Fruit fly (Drosophila melanogaster) whole organism, adult: ENCODE results near the gene CG14096.
"Not testable (repeated sequence)": the region's sequence is repeated elsewhere in the genome, so short reads cannot be mapped to it uniquely, and the experiment has no call there.

ENCODE experiments used
- CG11617 ChIP-seq: fragments of 200-800 bp; sonication (Bioruptor generic); optimal IDR thresholded peaks from 2 replicates; lab custom pipeline; 2017; ENCODE audit warnings: mild to moderate bottlenecking, missing biosample characterization, missing genetic modification reagents, missing genetic modification characterization
- CG12768 ChIP-seq: fragments of 200-800 bp; sonication (Bioruptor generic); optimal IDR thresholded peaks from 2 replicates; lab custom pipeline; 2017; ENCODE audit warnings: missing biosample characterization, missing genetic modification characterization, mild to moderate bottlenecking, moderate library complexity, missing genetic modification reagents
- CG14711 ChIP-seq: fragments of 200-800 bp; sonication (Bioruptor generic); optimal IDR thresholded peaks from 2 replicates; lab custom pipeline; 2018; ENCODE audit warnings: missing biosample characterization, mild to moderate bottlenecking, missing genetic modification characterization, moderate library complexity
- CG1620 ChIP-seq: fragments of 200-800 bp; sonication (Bioruptor generic); optimal IDR thresholded peaks from 2 replicates; lab custom pipeline; 2016; ENCODE audit warnings: missing biosample characterization, missing genetic modification characterization
- CG33017 ChIP-seq: fragments of 200-800 bp; sonication (Bioruptor generic); optimal IDR thresholded peaks from 2 replicates; lab custom pipeline; 2018; ENCODE audit warnings: missing biosample characterization, mild to moderate bottlenecking, missing genetic modification characterization, moderate library complexity
- CG5204 ChIP-seq: fragments of 200-800 bp; sonication (Bioruptor generic); optimal IDR thresholded peaks from 2 replicates; lab custom pipeline; 2016; ENCODE audit warnings: missing biosample characterization, missing genetic modification characterization
- CG7045 ChIP-seq: fragments of 200-800 bp; sonication (Bioruptor generic); optimal IDR thresholded peaks from 2 replicates; lab custom pipeline; 2017; ENCODE audit warnings: missing biosample characterization, mild to moderate bottlenecking, missing genetic modification characterization
- CG7101 ChIP-seq: fragments of 200-800 bp; sonication (Bioruptor generic); optimal IDR thresholded peaks from 2 replicates; lab custom pipeline; 2018; ENCODE audit warnings: missing biosample characterization, mild to moderate bottlenecking, missing genetic modification characterization, moderate library complexity
- Clk ChIP-seq: fragments of 200-800 bp; sonication (Bioruptor generic); optimal IDR thresholded peaks from 2 replicates; lab custom pipeline; 2017; ENCODE audit warnings: missing biosample characterization, missing genetic modification characterization
- Crg-1 ChIP-seq: fragments of 200-800 bp; sonication (Bioruptor generic); optimal IDR thresholded peaks from 2 replicates; lab custom pipeline; 2016; ENCODE audit warnings: missing biosample characterization, missing genetic modification characterization
- Hr96 ChIP-seq: fragments of 200-800 bp; sonication (Bioruptor generic); optimal IDR thresholded peaks from 2 replicates; lab custom pipeline; 2016; ENCODE audit warnings: missing biosample characterization, missing genetic modification characterization
- Mnt ChIP-seq: fragments of 200-800 bp; sonication (Bioruptor generic); optimal IDR thresholded peaks from 2 replicates; lab custom pipeline; 2016; ENCODE audit warnings: missing biosample characterization, mild to moderate bottlenecking, missing genetic modification characterization
- bab1 ChIP-seq: fragments of 200-800 bp; sonication (Bioruptor generic); optimal IDR thresholded peaks from 3 replicates; lab custom pipeline; 2019; ENCODE audit warnings: missing biosample characterization, mild to moderate bottlenecking, missing genetic modification characterization, moderate library complexity
- cic ChIP-seq: fragments of 200-800 bp; sonication (Bioruptor generic); optimal IDR thresholded peaks from 2 replicates; lab custom pipeline; 2017; ENCODE audit warnings: missing biosample characterization, mild to moderate bottlenecking, missing genetic modification characterization, moderate library complexity
- cnc ChIP-seq, 2 experiments: fragments of >200 bp; optimal IDR thresholded peaks; 2 replicates each; lab custom pipeline; 2017
- kay ChIP-seq: fragments of 200-800 bp; sonication (Bioruptor generic); peaks from one replicate; lab custom pipeline; 2016; ENCODE audit warnings: missing biosample characterization, missing genetic modification characterization, borderline replicate concordance
- ovo ChIP-seq: fragments of 200-800 bp; sonication (Bioruptor generic); optimal IDR thresholded peaks from 2 replicates; lab custom pipeline; 2016; ENCODE audit warnings: missing biosample characterization, missing genetic modification characterization
- pad ChIP-seq: fragments of 200-800 bp; sonication (Bioruptor generic); optimal IDR thresholded peaks from 3 replicates; lab custom pipeline; 2017; ENCODE audit warnings: missing biosample characterization, missing genetic modification characterization, mild to moderate bottlenecking, moderate library complexity, missing genetic modification reagents
- tj ChIP-seq: fragments of 200-800 bp; sonication (Bioruptor generic); optimal IDR thresholded peaks from 3 replicates; lab custom pipeline; 2017; ENCODE audit warnings: missing biosample characterization, mild to moderate bottlenecking, missing genetic modification characterization, moderate library complexity
- toe ChIP-seq: fragments of 200-800 bp; sonication (Bioruptor generic); optimal IDR thresholded peaks from 2 replicates; lab custom pipeline; 2016; ENCODE audit warnings: missing biosample characterization, missing genetic modification characterization

CG14096 gene

dm6 chr3L:19466979-19467378, at the start of gene CG14096, which contains the start of gene CG32214:
TSS of gene CG14096 (minus strand) at chr3L:19467079.
TSS of gene CG32214 (plus strand) at chr3L:19467346.
- TF ChIP-seq cnc (optimal IDR thresholded peaks at IDR 0.05; lab: Kevin White, UChicago); CG7101; CG7045 (GFP tag; lab: Kevin White, UChicago): not testable (repeated sequence)

- no peak for TF ChIP-seq pad (GFP tag; lab: Kevin White, UChicago)
- peak; percentile 51 for TF ChIP-seq CG7045 (GFP tag; lab: Kevin White, UChicago)
- peak; percentile 8 for TF ChIP-seq Mnt
- no peak for TF ChIP-seq cic (GFP tag; lab: Kevin White, UChicago)
- TF ChIP-seq toe (GFP tag; lab: Kevin White, UChicago) = peak; percentile 51
- peak; percentile 6 for TF ChIP-seq ovo (GFP tag; lab: Kevin White, UChicago)
- TF ChIP-seq CG5204 (GFP tag; lab: Kevin White, UChicago) = peak; percentile 46
- TF ChIP-seq CG33017 = peak; percentile 2
- TF ChIP-seq CG7101 = peak; percentile 54
- TF ChIP-seq tj (GFP tag; lab: Kevin White, UChicago) = no peak
- TF ChIP-seq Hr96 (GFP tag; lab: Kevin White, UChicago) = peak; percentile 70
Measured at dm6 chr3L:19516547-19516946, 49.7 kb upstream of the CG14096 start.

- no peak for TF ChIP-seq Crg-1 (GFP tag; lab: Kevin White, UChicago)
- TF ChIP-seq CG14711 (tag; lab: Kevin White, UChicago) = no peak
- TF ChIP-seq cic (GFP tag; lab: Kevin White, UChicago) = no peak
- no peak for TF ChIP-seq CG5204 (GFP tag; lab: Kevin White, UChicago)
- no peak for TF ChIP-seq pad (GFP tag; lab: Kevin White, UChicago)
- no peak for TF ChIP-seq CG7045 (GFP tag; lab: Kevin White, UChicago)
- TF ChIP-seq toe (GFP tag; lab: Kevin White, UChicago) = no peak
- TF ChIP-seq Mnt = no peak
- no peak for TF ChIP-seq CG11617 (GFP tag; lab: Kevin White, UChicago)
- no peak for TF ChIP-seq Clk (GFP tag; lab: Kevin White, UChicago)
- no peak for TF ChIP-seq tj (GFP tag; lab: Kevin White, UChicago)
- TF ChIP-seq CG1620 = no peak
- no peak for TF ChIP-seq cnc (optimal IDR thresholded peaks at IDR 0.05; lab: Kevin White, UChicago)
- TF ChIP-seq Hr96 (GFP tag; lab: Kevin White, UChicago) = no peak
- TF ChIP-seq CG12768 (GFP tag; lab: Kevin White, UChicago) = no peak
- TF ChIP-seq bab1 (GFP tag; lab: Kevin White, UChicago) = no peak
- TF ChIP-seq ovo (GFP tag; lab: Kevin White, UChicago) = no peak
Measured at dm6 chr3L:19512672-19513071, 45.8 kb upstream of the CG14096 start.

dm6 chr3L:19504719-19505118, 37.8 kb upstream of the CG14096 start:
- TF ChIP-seq ovo (GFP tag; lab: Kevin White, UChicago) = no peak
- no peak for TF ChIP-seq cnc (optimal IDR thresholded peaks at IDR 0.05; lab: Kevin White, UChicago)
- peak; percentile 30 for TF ChIP-seq CG12768 (GFP tag; lab: Kevin White, UChicago)
- TF ChIP-seq Hr96 (GFP tag; lab: Kevin White, UChicago) = no peak
- TF ChIP-seq CG11617 (GFP tag; lab: Kevin White, UChicago) = peak; percentile 64
- TF ChIP-seq Crg-1 (GFP tag; lab: Kevin White, UChicago) = peak; percentile 63
- no peak for TF ChIP-seq CG1620
- TF ChIP-seq pad (GFP tag; lab: Kevin White, UChicago) = no peak
- no peak for TF ChIP-seq kay
- TF ChIP-seq CG33017 = peak; percentile 2
- peak; percentile 4 for TF ChIP-seq tj (GFP tag; lab: Kevin White, UChicago)
- TF ChIP-seq CG14711 (tag; lab: Kevin White, UChicago) = no peak
- no peak for TF ChIP-seq toe (GFP tag; lab: Kevin White, UChicago)
- peak; percentile 39 for TF ChIP-seq CG7101
- peak; percentile 30 for TF ChIP-seq Clk (GFP tag; lab: Kevin White, UChicago)
- peak; percentile 42 for TF ChIP-seq Mnt
- TF ChIP-seq CG7045 (GFP tag; lab: Kevin White, UChicago) = peak; percentile 76
- TF ChIP-seq cic (GFP tag; lab: Kevin White, UChicago) = peak; percentile 11
- TF ChIP-seq bab1 (GFP tag; lab: Kevin White, UChicago) = no peak
- no peak for TF ChIP-seq CG5204 (GFP tag; lab: Kevin White, UChicago)

- TF ChIP-seq CG11617 (GFP tag; lab: Kevin White, UChicago) (no peak), CG5204 (GFP tag; lab: Kevin White, UChicago) (no peak), Mnt (no peak), CG14711 (tag; lab: Kevin White, UChicago) (no peak), CG7045 (GFP tag; lab: Kevin White, UChicago) (no peak), tj (GFP tag; lab: Kevin White, UChicago) (no peak), Hr96 (GFP tag; lab: Kevin White, UChicago) (no peak)
Measured at dm6 chr3L:19503770-19504169, 36.9 kb upstream of the CG14096 start, which contains the start of gene CG9452. TSS of gene CG9452 (minus strand) at chr3L:19503870.

dm6 chr3L:19500698-19501097, 33.8 kb upstream of the CG14096 start, which contains the start of gene CG9451:
TSS of gene CG9451 (minus strand) at chr3L:19500798.
- TF ChIP-seq toe (GFP tag; lab: Kevin White, UChicago) (no peak), ovo (GFP tag; lab: Kevin White, UChicago) (no peak), tj (GFP tag; lab: Kevin White, UChicago) (no peak), pad (GFP tag; lab: Kevin White, UChicago) (no peak), CG33017 (no peak), CG14711 (tag; lab: Kevin White, UChicago) (no peak), CG7101 (no peak), Clk (GFP tag; lab: Kevin White, UChicago) (no peak), CG12768 (GFP tag; lab: Kevin White, UChicago) (no peak), CG5204 (GFP tag; lab: Kevin White, UChicago) (no peak), cnc (optimal IDR thresholded peaks at IDR 0.05; lab: Kevin White, UChicago) (no peak), Mnt (no peak), cic (GFP tag; lab: Kevin White, UChicago) (no peak), CG11617 (GFP tag; lab: Kevin White, UChicago) (no peak), bab1 (GFP tag; lab: Kevin White, UChicago) (no peak), Hr96 (GFP tag; lab: Kevin White, UChicago) (no peak)
